Worm (Caenorhabditis elegans) whole organism, L3 larva: Measurements from ENCODE around the gene mig-38.

Experiments
- R02D3.7 ChIP-seq: fragments of 150-350 bp; optimal IDR thresholded peaks from 2 replicates; lab custom pipeline; 2014; ENCODE audit warnings: missing biosample characterization, missing genetic modification characterization
- ZK546.5 ChIP-seq: sonication (generic microtip); optimal IDR thresholded peaks from 2 replicates; lab custom pipeline; 2017; ENCODE audit warnings: missing biosample characterization, missing genetic modification characterization
- aly-2 ChIP-seq: fragments of 150-350 bp; optimal IDR thresholded peaks from 2 replicates; lab custom pipeline; 2014; ENCODE audit warnings: missing biosample characterization, missing genetic modification characterization
- ama-1 ChIP-seq: fragments of 150-350 bp; optimal IDR thresholded peaks from 2 replicates; lab custom pipeline; 2018
- ceh-16 ChIP-seq: sonication (generic microtip); optimal IDR thresholded peaks from 2 replicates; lab custom pipeline; 2017; ENCODE audit warnings: missing biosample characterization, missing genetic modification characterization
- ceh-82 ChIP-seq: fragments of 150-350 bp; optimal IDR thresholded peaks from 2 replicates; lab custom pipeline; 2014; ENCODE audit warnings: missing biosample characterization, missing genetic modification characterization
- ceh-9 ChIP-seq: sonication (generic microtip); optimal IDR thresholded peaks from 2 replicates; lab custom pipeline; 2018; ENCODE audit warnings: missing biosample characterization, missing genetic modification characterization
- egl-27 ChIP-seq: sonication (generic microtip); optimal IDR thresholded peaks from 4 replicates; lab custom pipeline; 2017; ENCODE audit warnings: missing biosample characterization, missing genetic modification reagents, missing genetic modification characterization
- egl-5 ChIP-seq: fragments of 150-350 bp; optimal IDR thresholded peaks from 2 replicates; lab custom pipeline; 2017; ENCODE audit warnings: missing biosample characterization, missing genetic modification reagents, missing genetic modification characterization, inconsistent platforms
- elt-1 ChIP-seq: fragments of 150-350 bp; optimal IDR thresholded peaks from 2 replicates; lab custom pipeline; 2014; ENCODE audit warnings: missing biosample characterization, missing genetic modification characterization
- elt-2 ChIP-seq: sonication (generic microtip); optimal IDR thresholded peaks from 2 replicates; lab custom pipeline; 2016; ENCODE audit warnings: missing genetic modification reagents, mild to moderate bottlenecking, missing genetic modification characterization, missing compliant biosample characterization
- elt-3 ChIP-seq, 3 experiments: fragments of 150-350 bp in 1 of 3; sonication (generic microtip) in 2 of 3; optimal IDR thresholded peaks; 2 replicates in 2 of 3; 4 replicates in 1 of 3; lab custom pipeline; 2014 to 2017; ENCODE audit warnings: missing biosample characterization in 3 of 3, missing genetic modification characterization in 3 of 3
- eor-1 ChIP-seq, 2 experiments: fragments of 150-350 bp; optimal IDR thresholded peaks; 2 replicates each; lab custom pipeline; 2014 to 2018; ENCODE audit warnings: missing biosample characterization in 2 of 2, missing genetic modification characterization in 2 of 2
- fkh-10 ChIP-seq: sonication (generic microtip); optimal IDR thresholded peaks from 2 replicates; lab custom pipeline; 2017; ENCODE audit warnings: missing biosample characterization, missing genetic modification reagents, missing genetic modification characterization
- fkh-2 ChIP-seq: fragments of 150-350 bp; optimal IDR thresholded peaks from 2 replicates; lab custom pipeline; 2014; ENCODE audit warnings: missing biosample characterization, missing genetic modification reagents, missing genetic modification characterization
- fos-1 ChIP-seq: fragments of 150-350 bp; optimal IDR thresholded peaks from 2 replicates; lab custom pipeline; 2014; ENCODE audit warnings: missing biosample characterization, missing genetic modification characterization
- hmg-11 ChIP-seq: sonication (generic microtip); optimal IDR thresholded peaks from 2 replicates; lab custom pipeline; 2016; ENCODE audit warnings: missing genetic modification characterization, missing compliant biosample characterization
- jun-1 ChIP-seq: fragments of 150-350 bp; optimal IDR thresholded peaks from 2 replicates; lab custom pipeline; 2014; ENCODE audit warnings: missing biosample characterization, missing genetic modification reagents, missing genetic modification characterization
- lin-15B ChIP-seq: fragments of 150-350 bp; optimal IDR thresholded peaks from 2 replicates; lab custom pipeline; 2014; ENCODE audit warnings: missing biosample characterization, missing genetic modification characterization
- lin-39 ChIP-seq: fragments of 150-350 bp; optimal IDR thresholded peaks from 2 replicates; lab custom pipeline; 2018; ENCODE audit warnings: missing biosample characterization, missing genetic modification reagents, missing genetic modification characterization
- lsy-12 ChIP-seq: sonication (generic microtip); optimal IDR thresholded peaks from 2 replicates; lab custom pipeline; 2016; ENCODE audit warnings: mild to moderate bottlenecking, missing genetic modification characterization, missing compliant biosample characterization
- mdl-1 ChIP-seq: fragments of 150-350 bp; optimal IDR thresholded peaks from 2 replicates; lab custom pipeline; 2014; ENCODE audit warnings: missing biosample characterization, missing genetic modification characterization
- mml-1 ChIP-seq: fragments of 150-350 bp; sonication (generic microtip); optimal IDR thresholded peaks from 3 replicates; lab custom pipeline; 2014; ENCODE audit warnings: missing biosample characterization, missing genetic modification characterization
- nfya-1 ChIP-seq: sonication (generic microtip); optimal IDR thresholded peaks from 2 replicates; lab custom pipeline; 2017; ENCODE audit warnings: missing genetic modification characterization, mild to moderate bottlenecking, missing compliant biosample characterization, antibody characterized with exemption, moderate library complexity; ENCODE audit not compliant: insufficient read depth
- nhr-11 ChIP-seq: fragments of 150-350 bp; optimal IDR thresholded peaks from 2 replicates; lab custom pipeline; 2014; ENCODE audit warnings: missing biosample characterization, missing genetic modification characterization
- nhr-12 ChIP-seq: fragments of 150-350 bp; optimal IDR thresholded peaks from 2 replicates; lab custom pipeline; 2014; ENCODE audit warnings: missing biosample characterization, missing genetic modification characterization
- nhr-23 ChIP-seq: fragments of 150-350 bp; optimal IDR thresholded peaks from 2 replicates; lab custom pipeline; 2014; ENCODE audit warnings: missing biosample characterization, missing genetic modification reagents, missing genetic modification characterization
- nhr-237 ChIP-seq: fragments of 150-350 bp; optimal IDR thresholded peaks from 2 replicates; lab custom pipeline; 2014; ENCODE audit warnings: missing biosample characterization, missing genetic modification characterization
- nhr-25 ChIP-seq: sonication (generic microtip); optimal IDR thresholded peaks from 2 replicates; lab custom pipeline; 2017; ENCODE audit warnings: missing biosample characterization, missing genetic modification characterization
- nhr-28 ChIP-seq: fragments of 150-350 bp; optimal IDR thresholded peaks from 2 replicates; lab custom pipeline; 2014; ENCODE audit warnings: missing biosample characterization, missing genetic modification characterization
- nhr-43 ChIP-seq: sonication (generic microtip); optimal IDR thresholded peaks from 2 replicates; lab custom pipeline; 2016; ENCODE audit warnings: mild to moderate bottlenecking, missing genetic modification characterization, missing compliant biosample characterization; ENCODE audit not compliant: poor library complexity, severe bottlenecking
- nhr-67 ChIP-seq: fragments of 150-350 bp; optimal IDR thresholded peaks from 2 replicates; lab custom pipeline; 2014; ENCODE audit warnings: missing biosample characterization, missing genetic modification characterization
- nhr-76 ChIP-seq: fragments of 150-350 bp; sonication (generic microtip); optimal IDR thresholded peaks from 5 replicates; lab custom pipeline; 2014; ENCODE audit warnings: missing biosample characterization, missing genetic modification characterization
- nhr-77 ChIP-seq: fragments of 150-350 bp; optimal IDR thresholded peaks from 2 replicates; lab custom pipeline; 2014; ENCODE audit warnings: missing biosample characterization, missing genetic modification characterization
- pha-4 ChIP-seq: fragments of 150-350 bp; optimal IDR thresholded peaks from 2 replicates; lab custom pipeline; 2014; ENCODE audit warnings: missing biosample characterization, missing genetic modification reagents, missing genetic modification characterization
- pqm-1 ChIP-seq: fragments of 150-350 bp; optimal IDR thresholded peaks from 2 replicates; lab custom pipeline; 2017; ENCODE audit warnings: missing biosample characterization, missing genetic modification characterization, inconsistent platforms
- sea-2 ChIP-seq: fragments of 150-350 bp; sonication (generic microtip); optimal IDR thresholded peaks from 4 replicates; lab custom pipeline; 2014; ENCODE audit warnings: missing biosample characterization, missing genetic modification reagents, missing genetic modification characterization
- skn-1 ChIP-seq: fragments of 150-350 bp; optimal IDR thresholded peaks from 2 replicates; lab custom pipeline; 2014; ENCODE audit warnings: missing biosample characterization, missing genetic modification characterization
- snpc-4 ChIP-seq: fragments of 150-350 bp; optimal IDR thresholded peaks from 2 replicates; lab custom pipeline; 2014; ENCODE audit warnings: missing biosample characterization, missing genetic modification characterization
- tbx-2 ChIP-seq: sonication (generic microtip); optimal IDR thresholded peaks from 2 replicates; lab custom pipeline; 2016; ENCODE audit warnings: mild to moderate bottlenecking, missing genetic modification characterization, missing compliant biosample characterization
- unc-39 ChIP-seq: sonication (generic microtip); optimal IDR thresholded peaks from 4 replicates; lab custom pipeline; 2017; ENCODE audit warnings: missing biosample characterization, missing genetic modification characterization
- unc-62 ChIP-seq: fragments of 150-350 bp; sonication (generic microtip); optimal IDR thresholded peaks from 4 replicates; lab custom pipeline; 2014; ENCODE audit warnings: missing biosample characterization, missing genetic modification reagents, missing genetic modification characterization
- zag-1 ChIP-seq: fragments of 150-350 bp; optimal IDR thresholded peaks from 2 replicates; lab custom pipeline; 2014; ENCODE audit warnings: missing biosample characterization, missing genetic modification characterization
- ztf-11 ChIP-seq: fragments of 150-350 bp; optimal IDR thresholded peaks from 2 replicates; lab custom pipeline; 2014; ENCODE audit warnings: missing biosample characterization, missing genetic modification characterization
- ztf-4 ChIP-seq: fragments of 150-350 bp; optimal IDR thresholded peaks from 2 replicates; lab custom pipeline; 2014; ENCODE audit warnings: missing biosample characterization, missing genetic modification characterization

The mig-38 gene

ce11 chrIV:11594191-11594673 is at the start of gene mig-38:
Gene mig-38, plus strand, starts transcription at chrIV:11594244.
- TF ChIP-seq ZK546.5 (tag; lab: Kevin White, UChicago) (no peak), nhr-12 (tag; lab: Kevin White, UChicago) (no peak), nfya-1 (peak; percentile 81), ama-1 (lab: Kevin White, UChicago) (peak; percentile 96), elt-2 (peak; percentile 56), nhr-67 (no peak), unc-62 (no peak), zag-1 (no peak), nhr-25 (tag; lab: Kevin White, UChicago) (peak; percentile 57), R02D3.7 (no peak), ceh-9 (tag; lab: Kevin White, UChicago) (no peak), sea-2 (GFP tag; lab: Kevin White, UChicago) (no peak), skn-1 (no peak), pha-4 (tag; lab: Kevin White, UChicago) (no peak), fkh-10 (GFP tag; lab: Kevin White, UChicago) (no peak), lin-15B (peak; percentile 39), lsy-12 (tag; lab: Kevin White, UChicago) (peak; percentile 50), egl-5 (tag; lab: Kevin White, UChicago) (peak; percentile 24), mdl-1 (tag; lab: Kevin White, UChicago) (no peak), ceh-16 (no peak), mml-1 (tag; lab: Kevin White, UChicago) (no peak), aly-2 (tag; lab: Kevin White, UChicago) (no peak), pqm-1 (tag; lab: Kevin White, UChicago) (peak; percentile 32), tbx-2 (tag; lab: Kevin White, UChicago) (no peak), ztf-11 (no peak), nhr-23 (tag; lab: Kevin White, UChicago) (no peak), nhr-237 (tag; lab: Kevin White, UChicago) (no peak), snpc-4 (tag; lab: Kevin White, UChicago) (peak; percentile 14), nhr-43 (tag; lab: Kevin White, UChicago) (peak; percentile 69), fkh-2 (no peak), hmg-11 (peak; percentile 66), fos-1 (no peak), egl-27 (tag; lab: Kevin White, UChicago) (no peak), elt-1 (tag; lab: Kevin White, UChicago) (no peak), nhr-28 (tag; lab: Kevin White, UChicago) (no peak), ceh-82 (no peak), nhr-76 (tag; lab: Kevin White, UChicago) (no peak), lin-39 (tag; lab: Kevin White, UChicago) (peak; percentile 54), ztf-4 (tag; lab: Kevin White, UChicago) (peak; percentile 27), nhr-11 (tag; lab: Kevin White, UChicago) (no peak), eor-1 (tag; optimal IDR thresholded peaks at IDR 0.05; lab: Kevin White, UChicago) (no peak), jun-1 (peak; percentile 17)

ce11 chrIV:11548671-11549070 is 45.4 kb upstream of the mig-38 start, which contains the start of gene M04B2.7:
Gene M04B2.7, minus strand, starts transcription at chrIV:11548771.
- no peak for TF ChIP-seq hmg-11
- no peak for TF ChIP-seq nhr-12 (tag; lab: Kevin White, UChicago)
- TF ChIP-seq egl-27 (tag; lab: Kevin White, UChicago): no peak
- TF ChIP-seq ztf-11: no peak
- no peak for TF ChIP-seq lsy-12 (tag; lab: Kevin White, UChicago)
- no peak for TF ChIP-seq eor-1 (tag; optimal IDR thresholded peaks at IDR 0.05; lab: Kevin White, UChicago)
- no peak for TF ChIP-seq nhr-237 (tag; lab: Kevin White, UChicago)
- TF ChIP-seq nhr-28 (tag; lab: Kevin White, UChicago): no peak
- TF ChIP-seq ceh-9 (tag; lab: Kevin White, UChicago): no peak
- no peak for TF ChIP-seq lin-15B

DNA sequence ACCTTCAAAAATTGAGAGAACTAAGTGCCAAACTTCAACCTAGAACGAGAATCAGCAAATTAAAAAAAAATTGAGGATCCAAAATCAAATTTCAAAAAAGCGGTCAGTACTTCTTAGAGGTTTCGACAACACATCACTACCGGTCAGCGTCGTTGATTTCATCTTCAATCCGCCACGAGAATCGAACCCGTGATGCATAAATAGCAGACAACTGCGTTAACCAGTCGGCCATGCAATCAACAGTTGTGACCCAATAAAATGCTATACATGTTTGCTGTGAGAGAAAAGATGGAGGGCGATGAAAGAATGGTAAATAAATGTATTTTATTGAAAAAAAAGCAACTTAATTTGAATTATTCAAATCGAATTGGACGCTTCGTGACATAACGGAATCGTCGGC is 44.4 kb upstream of the mig-38 start:
- TF ChIP-seq hmg-11 (no peak), nhr-25 (tag; lab: Kevin White, UChicago) (peak; percentile 49), ZK546.5 (tag; lab: Kevin White, UChicago) (no peak), elt-2 (peak; percentile 39), pqm-1 (tag; lab: Kevin White, UChicago) (peak; percentile 24), lsy-12 (tag; lab: Kevin White, UChicago) (peak; percentile 65), unc-39 (tag; lab: Kevin White, UChicago) (no peak), lin-39 (tag; lab: Kevin White, UChicago) (peak; percentile 72), R02D3.7 (peak; percentile 10), nhr-237 (tag; lab: Kevin White, UChicago) (no peak), nhr-67 (no peak), ceh-82 (peak; percentile 66), egl-27 (tag; lab: Kevin White, UChicago) (peak; percentile 16), nfya-1 (peak; percentile 76), mdl-1 (tag; lab: Kevin White, UChicago) (no peak), lin-15B (peak; percentile 58), zag-1 (no peak), skn-1 (peak; percentile 36), egl-5 (tag; lab: Kevin White, UChicago) (peak; percentile 39), nhr-43 (tag; lab: Kevin White, UChicago) (peak; percentile 79), ceh-9 (tag; lab: Kevin White, UChicago) (no peak), tbx-2 (tag; lab: Kevin White, UChicago) (peak; percentile 36), ama-1 (lab: Kevin White, UChicago) (peak; percentile 51), jun-1 (peak; percentile 75), snpc-4 (tag; lab: Kevin White, UChicago) (peak; percentile 9), sea-2 (GFP tag; lab: Kevin White, UChicago) (no peak), nhr-23 (tag; lab: Kevin White, UChicago) (peak; percentile 73), ztf-4 (tag; lab: Kevin White, UChicago) (no peak), elt-3 (tag; optimal IDR thresholded peaks at IDR 0.05; lab: Kevin White, UChicago) (no peak), nhr-77 (tag; lab: Kevin White, UChicago) (peak; percentile 0), pha-4 (tag; lab: Kevin White, UChicago) (no peak)
